Fruit fly (Drosophila melanogaster) whole organism, embryonic: ENCODE data around the gene Bsg.

Experiments
- Abd-B ChIP-seq: fragments of 200-800 bp; sonication (Bioruptor generic); optimal IDR thresholded peaks from 2 replicates; lab custom pipeline; 2018; ENCODE audit warnings: missing biosample characterization, mild to moderate bottlenecking, missing genetic modification characterization, moderate library complexity
- Adf1 ChIP-seq: fragments of 200-800 bp; sonication (Bioruptor generic); IDR thresholded peaks from 2 replicates; pipeline ENCODE4 v1.3.6; 2022; ENCODE audit warnings: missing biosample characterization, missing genetic modification characterization
- Blimp-1 ChIP-seq: fragments of 200-800 bp; sonication (Bioruptor generic); optimal IDR thresholded peaks from 3 replicates; lab custom pipeline; 2018; ENCODE audit warnings: missing biosample characterization, missing genetic modification characterization, mild to moderate bottlenecking, moderate library complexity, missing genetic modification reagents
- CG10274 ChIP-seq: fragments of 200-800 bp; sonication (Bioruptor generic); optimal IDR thresholded peaks from 3 replicates; lab custom pipeline; 2017; ENCODE audit warnings: missing biosample characterization, mild to moderate bottlenecking, missing genetic modification characterization
- CG11085 ChIP-seq: fragments of 200-800 bp; sonication (Bioruptor generic); IDR thresholded peaks from 2 replicates; pipeline ENCODE4 v1.3.6; 2022; ENCODE audit warnings: missing biosample characterization, missing genetic modification characterization
- CG12155 ChIP-seq: fragments of 200-800 bp; sonication (Bioruptor generic); optimal IDR thresholded peaks from 3 replicates; lab custom pipeline; 2016; ENCODE audit warnings: missing biosample characterization, missing genetic modification characterization
- CG15269 ChIP-seq: fragments of 200-800 bp; sonication (Bioruptor generic); optimal IDR thresholded peaks from 2 replicates; lab custom pipeline; 2018; ENCODE audit warnings: missing biosample characterization, mild to moderate bottlenecking, missing genetic modification characterization, moderate library complexity
- CG1603 ChIP-seq: fragments of 200-800 bp; sonication (Bioruptor generic); optimal IDR thresholded peaks from 2 replicates; lab custom pipeline; 2019; ENCODE audit warnings: missing biosample characterization, mild to moderate bottlenecking, missing genetic modification characterization, moderate library complexity
- CG16815 ChIP-seq: fragments of 200-800 bp; sonication (Bioruptor generic); optimal IDR thresholded peaks from 3 replicates; lab custom pipeline; 2017; ENCODE audit warnings: missing biosample characterization, mild to moderate bottlenecking, missing genetic modification characterization
- CG18599 ChIP-seq: fragments of 200-800 bp; sonication (Bioruptor generic); optimal IDR thresholded peaks from 3 replicates; lab custom pipeline; 2017; ENCODE audit warnings: missing biosample characterization, missing genetic modification characterization, mild to moderate bottlenecking, moderate library complexity, missing genetic modification reagents
- CG18619 ChIP-seq: fragments of 200-800 bp; sonication (Bioruptor generic); optimal IDR thresholded peaks from 3 replicates; lab custom pipeline; 2017; ENCODE audit warnings: missing biosample characterization, mild to moderate bottlenecking, missing genetic modification characterization
- CG3847 ChIP-seq: fragments of 200-800 bp; sonication (Bioruptor generic); IDR thresholded peaks from 2 replicates; pipeline ENCODE4 v1.3.6; 2022; ENCODE audit warnings: missing biosample characterization, missing genetic modification characterization
- CG3995 ChIP-seq: fragments of 200-800 bp; sonication (Bioruptor generic); optimal IDR thresholded peaks from 3 replicates; lab custom pipeline; 2016; ENCODE audit warnings: missing biosample characterization, missing genetic modification characterization
- CG6654 ChIP-seq: fragments of 200-800 bp; sonication (Bioruptor generic); optimal IDR thresholded peaks from 2 replicates; lab custom pipeline; 2017; ENCODE audit warnings: missing biosample characterization, mild to moderate bottlenecking, missing genetic modification characterization
- CG8089 ChIP-seq: fragments of 200-800 bp; sonication (Bioruptor generic); optimal IDR thresholded peaks from 3 replicates; lab custom pipeline; 2016; ENCODE audit warnings: missing biosample characterization, missing genetic modification characterization
- CG9932 ChIP-seq: fragments of 200-800 bp; sonication (Bioruptor generic); IDR thresholded peaks from 2 replicates; pipeline ENCODE4 v1.3.6; 2022; ENCODE audit warnings: missing biosample characterization, missing genetic modification characterization
- D19A ChIP-seq: fragments of 200-800 bp; optimal IDR thresholded peaks from 3 replicates; lab custom pipeline; 2019; ENCODE audit warnings: missing biosample characterization, mild to moderate bottlenecking, missing genetic modification characterization, moderate library complexity
- Elba2 ChIP-seq: fragments of 200-800 bp; sonication (Bioruptor generic); optimal IDR thresholded peaks from 3 replicates; lab custom pipeline; 2016; ENCODE audit warnings: missing biosample characterization, missing genetic modification characterization
- H15 ChIP-seq: fragments of 200-800 bp; sonication (Bioruptor generic); IDR thresholded peaks from 3 replicates; pipeline ENCODE4 v1.3.6; 2022; ENCODE audit warnings: missing biosample characterization, missing genetic modification characterization
- HLHmδ ChIP-seq: fragments of 200-800 bp; sonication (Bioruptor generic); optimal IDR thresholded peaks from 2 replicates; lab custom pipeline; 2018; ENCODE audit warnings: missing biosample characterization, mild to moderate bottlenecking, missing genetic modification characterization, moderate library complexity
- Neu2 ChIP-seq: fragments of 200-800 bp; sonication (Bioruptor generic); optimal IDR thresholded peaks from 3 replicates; lab custom pipeline; 2016; ENCODE audit warnings: missing biosample characterization, missing genetic modification characterization, borderline replicate concordance
- Opbp ChIP-seq: fragments of 200-800 bp; sonication (Bioruptor generic); IDR thresholded peaks from 3 replicates; pipeline ENCODE4 v1.3.6; 2022; ENCODE audit warnings: missing biosample characterization, missing genetic modification characterization; ENCODE audit not compliant: partially characterized antibody
- Optix ChIP-seq: fragments of 200-800 bp; sonication (Bioruptor generic); IDR thresholded peaks from 3 replicates; pipeline ENCODE4 v1.3.6; 2022; ENCODE audit warnings: missing biosample characterization, missing genetic modification characterization
- Rx ChIP-seq: fragments of 200-800 bp; sonication (Bioruptor generic); IDR thresholded peaks from 2 replicates; pipeline ENCODE4 v1.3.6; 2022; ENCODE audit warnings: missing biosample characterization, missing genetic modification characterization
- Sox102F ChIP-seq: fragments of 200-800 bp; sonication (Bioruptor generic); optimal IDR thresholded peaks from 2 replicates; lab custom pipeline; 2018; ENCODE audit warnings: missing biosample characterization, mild to moderate bottlenecking, missing genetic modification characterization, moderate library complexity
- Sry-β ChIP-seq: fragments of 200-800 bp; sonication (Bioruptor generic); optimal IDR thresholded peaks from 2 replicates; lab custom pipeline; 2018; ENCODE audit warnings: missing biosample characterization, mild to moderate bottlenecking, missing genetic modification characterization, moderate library complexity
- ap ChIP-seq: fragments of 200-800 bp; sonication (Bioruptor generic); IDR thresholded peaks from 2 replicates; pipeline ENCODE4 v1.3.6; 2022; ENCODE audit warnings: missing biosample characterization, missing genetic modification characterization
- cg ChIP-seq: fragments of 200-800 bp; sonication (Bioruptor generic); optimal IDR thresholded peaks from 3 replicates; lab custom pipeline; 2019; ENCODE audit warnings: missing biosample characterization, mild to moderate bottlenecking, missing genetic modification characterization, moderate library complexity
- chif ChIP-seq, 2 experiments: fragments of 200-800 bp; sonication (Bioruptor generic); optimal IDR thresholded peaks; 3 replicates each; lab custom pipeline; 2016; ENCODE audit warnings: missing biosample characterization in 2 of 2, missing genetic modification characterization in 2 of 2
- ci ChIP-seq: fragments of 200-800 bp; sonication (Bioruptor generic); IDR thresholded peaks from 3 replicates; pipeline ENCODE4 v1.3.6; 2022; ENCODE audit warnings: missing biosample characterization, missing genetic modification characterization
- dysf ChIP-seq: fragments of 200-800 bp; sonication (Bioruptor generic); IDR thresholded peaks from 3 replicates; pipeline ENCODE4 v1.3.6; 2022; ENCODE audit warnings: missing biosample characterization, missing genetic modification characterization
- ems ChIP-seq: fragments of 200-800 bp; sonication (Bioruptor generic); optimal IDR thresholded peaks from 3 replicates; lab custom pipeline; 2016; ENCODE audit warnings: missing biosample characterization, missing genetic modification characterization
- esg ChIP-seq: fragments of 200-800 bp; sonication (Bioruptor generic); conservative IDR thresholded peaks from 2 replicates; pipeline ENCODE4 v1.3.6; 2022; ENCODE audit warnings: missing biosample characterization, missing genetic modification characterization
- eve ChIP-seq, 2 experiments: fragments of >200 bp; optimal IDR thresholded peaks; 2 replicates each; lab custom pipeline; 2017; ENCODE audit warnings: missing biosample characterization in 2 of 2, missing genetic modification characterization in 2 of 2
- fd64A ChIP-seq: fragments of 200-800 bp; sonication (Bioruptor generic); optimal IDR thresholded peaks from 3 replicates; lab custom pipeline; 2018; ENCODE audit warnings: missing biosample characterization, mild to moderate bottlenecking, missing genetic modification characterization
- fd96Cb ChIP-seq: fragments of 200-800 bp; sonication (Bioruptor generic); optimal IDR thresholded peaks from 2 replicates; lab custom pipeline; 2018; ENCODE audit warnings: missing biosample characterization, mild to moderate bottlenecking, missing genetic modification characterization, moderate library complexity
- gem ChIP-seq: fragments of 200-800 bp; sonication (Bioruptor generic); optimal IDR thresholded peaks from 2 replicates; lab custom pipeline; 2019; ENCODE audit warnings: missing biosample characterization, mild to moderate bottlenecking, missing genetic modification characterization, moderate library complexity
- grau ChIP-seq: fragments of 200-800 bp; optimal IDR thresholded peaks from 3 replicates; lab custom pipeline; 2019; ENCODE audit warnings: missing biosample characterization, mild to moderate bottlenecking, missing genetic modification characterization, moderate library complexity
- klu ChIP-seq: fragments of 200-800 bp; sonication (Bioruptor generic); IDR thresholded peaks from 2 replicates; pipeline ENCODE4 v1.3.6; 2022; ENCODE audit warnings: missing biosample characterization, missing genetic modification characterization
- maf-S ChIP-seq: fragments of 200-800 bp; sonication (Bioruptor generic); optimal IDR thresholded peaks from 2 replicates; lab custom pipeline; 2016; ENCODE audit warnings: missing biosample characterization, missing genetic modification characterization
- nerfin-1 ChIP-seq: fragments of 200-800 bp; sonication (Bioruptor generic); optimal IDR thresholded peaks from 3 replicates; lab custom pipeline; 2019; ENCODE audit warnings: missing biosample characterization, mild to moderate bottlenecking, missing genetic modification characterization, moderate library complexity
- nerfin-2 ChIP-seq: fragments of 200-800 bp; sonication (Bioruptor generic); IDR thresholded peaks from 2 replicates; pipeline ENCODE4 v1.3.6; 2022; ENCODE audit warnings: missing biosample characterization, missing genetic modification characterization; ENCODE audit not compliant: partially characterized antibody
- pho ChIP-seq: fragments of 200-800 bp; sonication (Bioruptor generic); optimal IDR thresholded peaks from 2 replicates; lab custom pipeline; 2016; ENCODE audit warnings: missing biosample characterization, missing genetic modification characterization
- scrt ChIP-seq: fragments of 200-800 bp; sonication (Bioruptor generic); optimal IDR thresholded peaks from 2 replicates; lab custom pipeline; 2018; ENCODE audit warnings: missing biosample characterization, mild to moderate bottlenecking, missing genetic modification characterization, moderate library complexity
- seq ChIP-seq: fragments of 200-800 bp; sonication (Bioruptor generic); IDR thresholded peaks from 2 replicates; pipeline ENCODE4 v1.3.6; 2022; ENCODE audit warnings: missing biosample characterization, missing genetic modification characterization
- so ChIP-seq: fragments of 200-800 bp; sonication (Bioruptor generic); IDR thresholded peaks from 3 replicates; pipeline ENCODE4 v1.3.6; 2022; ENCODE audit warnings: missing biosample characterization, missing genetic modification characterization
- sob ChIP-seq: fragments of 200-800 bp; sonication (Bioruptor generic); IDR thresholded peaks from 2 replicates; pipeline ENCODE4 v1.3.6; 2022; ENCODE audit warnings: missing biosample characterization, missing genetic modification characterization
- toy ChIP-seq: fragments of 200-800 bp; sonication (Bioruptor generic); IDR thresholded peaks from 2 replicates; pipeline ENCODE4 v1.3.6; 2022; ENCODE audit warnings: missing biosample characterization, missing genetic modification characterization
- wdn ChIP-seq: fragments of 200-800 bp; sonication (Bioruptor generic); IDR thresholded peaks from 2 replicates; pipeline ENCODE4 v1.3.6; 2022; ENCODE audit warnings: missing biosample characterization, missing genetic modification characterization
- zfh2 ChIP-seq: fragments of 200-800 bp; sonication (Bioruptor generic); optimal IDR thresholded peaks from 2 replicates; lab custom pipeline; 2016; ENCODE audit warnings: missing biosample characterization, missing genetic modification characterization

The Bsg gene

dm6 chr2L:8086736-8087467 lies 3.7 kb downstream of the Bsg start (continued):
- TF ChIP-seq CG15269 (tag; lab: Kevin White, UChicago) (peak; percentile 36), dysf (0 out of 3 replicates have a peak, but pooled peaks have one; percentile 19), ap (no peak), ci (GFP tag; lab: Robert Waterston, UW) (peak; percentile 58; the same call in 1 of the 3 replicates), CG12155 (GFP tag; lab: Kevin White, UChicago) (peak; percentile 19), so (no peak), maf-S (GFP tag; lab: Kevin White, UChicago) (no peak), wdn (no peak), klu (GFP tag; lab: Robert Waterston, UW) (no peak), CG16815 (no peak), Blimp-1 (no peak), Rx (GFP tag; lab: Robert Waterston, UW) (no peak), Sox102F (GFP tag; lab: Kevin White, UChicago) (no peak), esg (GFP tag; lab: Robert Waterston, UW) (no peak), fd96Cb (tag; lab: Kevin White, UChicago) (no peak), D19A (tag; lab: Kevin White, UChicago) (peak; percentile 16), H15 (no peak), Abd-B (GFP tag; lab: Kevin White, UChicago) (no peak), seq (GFP tag; lab: Robert Waterston, UW) (no peak), Opbp (GFP tag; lab: Robert Waterston, UW) (no peak), ems (GFP tag; lab: Kevin White, UChicago) (no peak), CG18599 (GFP tag; lab: Kevin White, UChicago) (peak; percentile 50), CG8089 (GFP tag; lab: Kevin White, UChicago) (no peak), cg (peak; percentile 48), HLHmδ (GFP tag; lab: Kevin White, UChicago) (no peak), CG18619 (GFP tag; lab: Kevin White, UChicago) (peak; percentile 12)

- no peak for TF ChIP-seq Neu2 (GFP tag; lab: Kevin White, UChicago)
- TF ChIP-seq grau (tag; lab: Kevin White, UChicago) = no peak
- TF ChIP-seq CG9932 = peak; percentile 29; the same call in 1 of the 2 replicates
- TF ChIP-seq CG11085 (GFP tag; lab: Robert Waterston, UW) = no peak
- TF ChIP-seq pho = no peak
- no peak for TF ChIP-seq Elba2 (GFP tag; lab: Kevin White, UChicago)
- 0 out of 2 replicates have a peak, but pooled peaks have one; percentile 4 for TF ChIP-seq CG3847 (GFP tag; lab: Robert Waterston, UW)
- TF ChIP-seq CG10274 (GFP tag; lab: Kevin White, UChicago) = no peak
- no peak for TF ChIP-seq Adf1 (GFP tag; lab: Robert Waterston, UW)
- TF ChIP-seq CG6654 (GFP tag; lab: Kevin White, UChicago) = no peak
- no peak for TF ChIP-seq fd64A (GFP tag; lab: Kevin White, UChicago)
- TF ChIP-seq Optix (GFP tag; lab: Robert Waterston, UW) = no peak
- TF ChIP-seq CG3995 (GFP tag; lab: Kevin White, UChicago) = no peak
- no peak for TF ChIP-seq toy (GFP tag; lab: Robert Waterston, UW)
- no peak for TF ChIP-seq nerfin-1 (tag; lab: Kevin White, UChicago)
- peak in 1 of 2 experiments; percentile 49 for TF ChIP-seq eve (GFP tag; optimal IDR thresholded peaks at IDR 0.05; lab: Kevin White, UChicago)
- TF ChIP-seq sob = no peak
- no peak for TF ChIP-seq scrt (GFP tag; lab: Kevin White, UChicago)
- peak; percentile 63 for TF ChIP-seq Sry-β (GFP tag; lab: Kevin White, UChicago)
- TF ChIP-seq gem (tag; lab: Kevin White, UChicago) = peak; percentile 18
- no peak for TF ChIP-seq nerfin-2 (GFP tag; lab: Robert Waterston, UW)
- TF ChIP-seq zfh2 (GFP tag; lab: Kevin White, UChicago) = peak; percentile 1
- TF ChIP-seq chif (GFP tag; optimal IDR thresholded peaks at IDR 0.05; lab: Kevin White, UChicago) = no peak
- no peak for TF ChIP-seq CG1603 (tag; lab: Kevin White, UChicago)
Measured at dm6 chr2L:8087468-8087789, 4.2 kb downstream of the Bsg start.
